Fruit fly (Drosophila melanogaster): ENCODE data around the gene Jon65Aii.

Gene Jon65Aii

DNA sequence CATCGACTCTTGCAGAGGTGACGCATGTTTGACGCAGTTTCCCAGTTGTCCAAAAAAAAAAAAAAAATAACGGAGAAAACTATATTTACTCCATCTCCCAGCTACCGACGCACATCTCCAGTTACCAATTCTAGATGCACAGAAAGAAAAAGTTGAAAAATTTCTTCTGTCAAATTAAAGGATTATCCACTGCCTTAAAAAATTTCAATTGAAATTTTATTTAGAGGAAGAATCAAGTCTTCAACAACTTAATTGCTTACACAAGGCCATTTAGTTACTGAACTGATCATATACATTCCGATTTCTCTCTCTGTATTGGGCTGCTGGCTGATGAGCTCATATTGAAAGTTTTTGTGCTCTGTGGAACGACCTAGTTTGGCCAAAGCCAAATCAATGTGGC is 33.9 kb downstream of the Jon65Aii start (continued):
- TF ChIP-seq CG5245 (GFP tag; optimal IDR thresholded peaks at IDR 0.05) (no peak), Hr51 (GFP tag; optimal IDR thresholded peaks at IDR 0.05) (peak in 1 of 2 experiments; percentile 34), CG31365 (tag; optimal IDR thresholded peaks at IDR 0.05) (no peak), CG17912 (GFP tag; optimal IDR thresholded peaks at IDR 0.05) (no peak), ara (GFP tag; IDR thresholded peaks at IDR 0.05) (no peak), CG10959 (GFP tag; IDR thresholded peaks at IDR 0.05) (no peak), Dek (tag; optimal IDR thresholded peaks at IDR 0.05) (peak; percentile 14), Sox100B (GFP tag; optimal IDR thresholded peaks at IDR 0.05) (no peak), CG30020 (tag; optimal IDR thresholded peaks at IDR 0.05) (no peak), CG15696 (tag; optimal IDR thresholded peaks at IDR 0.05) (no peak), tll (GFP tag; optimal IDR thresholded peaks at IDR 0.05) (no peak), CG17829 (tag; optimal IDR thresholded peaks at IDR 0.05) (no peak), CG1647 (GFP tag; optimal IDR thresholded peaks at IDR 0.05) (no peak), CG5180 (GFP tag; optimal IDR thresholded peaks at IDR 0.05) (no peak), CG43689 (GFP tag; IDR thresholded peaks at IDR 0.05) (no peak), sd (tag; optimal IDR thresholded peaks at IDR 0.05) (no peak), tna (GFP tag; IDR thresholded peaks at IDR 0.05; ENCODE audit: partially characterized antibody) (no peak)

DNA sequence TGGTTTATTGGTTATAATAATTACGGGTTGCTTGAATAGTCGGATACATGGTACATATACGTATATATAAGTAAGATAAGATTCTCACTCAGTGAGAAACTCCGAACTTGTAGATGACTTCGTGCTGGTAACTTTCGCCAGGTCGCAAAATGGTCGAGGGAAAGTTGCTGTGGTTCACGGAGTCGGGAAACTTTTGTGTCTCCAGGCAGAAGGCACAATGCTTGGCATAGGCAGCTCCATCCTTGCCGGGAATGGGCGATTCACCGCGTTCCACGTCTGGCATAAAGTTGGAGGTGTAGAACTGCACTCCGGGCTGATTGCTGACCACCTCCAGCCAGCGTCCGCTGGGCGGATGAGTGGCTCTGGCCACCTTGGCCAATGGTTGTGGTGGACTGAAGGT is 41.1 kb downstream of the Jon65Aii start, which contains the start of gene CG10469:
CG10469 (minus strand) TSS at position 101 of the 400 bp plus-strand sequence.
- TF ChIP-seq z (GFP tag; IDR thresholded peaks at IDR 0.05) = no peak
- 0 out of 3 replicates have a peak, but pooled peaks have one; percentile 16 for TF ChIP-seq CG16813 (GFP tag; IDR thresholded peaks at IDR 0.05; ENCODE audit: partially characterized antibody)

DNA sequence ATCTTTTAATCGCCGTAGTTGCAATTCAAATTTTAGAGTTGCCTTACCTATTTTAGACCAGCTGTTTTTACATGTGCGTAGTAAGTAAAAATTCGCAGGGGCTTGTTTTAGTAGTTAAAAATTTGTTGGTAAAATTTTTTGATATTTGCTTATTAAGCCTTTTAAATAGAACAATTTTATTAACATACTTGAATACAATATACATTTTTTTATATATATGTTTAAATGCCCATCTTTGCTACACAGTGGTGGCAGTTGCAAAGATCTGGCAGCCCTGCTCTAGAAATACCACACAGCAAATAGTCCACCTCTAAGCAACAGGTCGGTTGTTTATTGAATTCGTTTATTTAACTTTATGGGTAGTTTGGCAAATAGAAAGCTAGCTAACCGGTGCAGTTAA is 42.6 kb downstream of the Jon65Aii start, which contains the start of the genes CG10467 and loj:
CG10467 (minus strand) TSS at position 51 of the 400 bp plus-strand sequence.
loj (plus strand) TSS at position 291 of the 400 bp plus-strand sequence.
- TF ChIP-seq Dbx (GFP tag; IDR thresholded peaks at IDR 0.05) = peak; percentile 98
- peak; percentile 92 for TF ChIP-seq GATAe (GFP tag; conservative IDR thresholded peaks at IDR 0.05)
- TF ChIP-seq prd (optimal IDR thresholded peaks at IDR 0.05) = no peak
- peak; percentile 99 for TF ChIP-seq prd (GFP tag; IDR thresholded peaks at IDR 0.05)
- TF ChIP-seq BtbVII (GFP tag; optimal IDR thresholded peaks at IDR 0.05) = peak; percentile 80
- TF ChIP-seq salm (tag; optimal IDR thresholded peaks at IDR 0.05) = peak; percentile 84
- TF ChIP-seq CG18619 (GFP tag; optimal IDR thresholded peaks at IDR 0.05) = peak; percentile 93
- TF ChIP-seq CG13775 (GFP tag; optimal IDR thresholded peaks at IDR 0.05) = peak; percentile 96
- TF ChIP-seq pzg (GFP tag; optimal IDR thresholded peaks at IDR 0.05) = peak; percentile 63
- TF ChIP-seq CG8944 (GFP tag; optimal IDR thresholded peaks at IDR 0.05) = peak; percentile 81
- peak; percentile 97 for TF ChIP-seq Xrp1 (GFP tag; IDR thresholded peaks at IDR 0.05)
- TF ChIP-seq HLH54F (GFP tag; optimal IDR thresholded peaks at IDR 0.05) = peak; percentile 86
- TF ChIP-seq nerfin-2 (GFP tag; IDR thresholded peaks at IDR 0.05; ENCODE audit: partially characterized antibody) = 0 out of 2 replicates have a peak, but pooled peaks have one; percentile 15
- no peak for TF ChIP-seq D (optimal IDR thresholded peaks at IDR 0.05)
- peak; percentile 91 for TF ChIP-seq D (GFP tag; optimal IDR thresholded peaks at IDR 0.05)
- TF ChIP-seq CG17328 (GFP tag; IDR thresholded peaks at IDR 0.05) = peak; percentile 96
- peak; percentile 66 for TF ChIP-seq CG12744 (GFP tag; optimal IDR thresholded peaks at IDR 0.05)
- peak; percentile 30 for TF ChIP-seq CTCF (GFP tag; optimal IDR thresholded peaks at IDR 0.05)
- peak; percentile 88 for TF ChIP-seq Optix (GFP tag; IDR thresholded peaks at IDR 0.05)
- TF ChIP-seq twi (tag; optimal IDR thresholded peaks at IDR 0.05) = peak; percentile 94
- TF ChIP-seq CG11093 (GFP tag; IDR thresholded peaks at IDR 0.05) = peak; percentile 97
- peak; percentile 83 for TF ChIP-seq cwo (GFP tag; optimal IDR thresholded peaks at IDR 0.05)
- TF ChIP-seq ranshi (GFP tag; IDR thresholded peaks at IDR 0.05) = peak; percentile 98
- TF ChIP-seq Spps (tag; optimal IDR thresholded peaks at IDR 0.05) = peak; percentile 90
- TF ChIP-seq CG12659 (GFP tag; optimal IDR thresholded peaks at IDR 0.05) = peak; percentile 96
- peak; percentile 5 for TF ChIP-seq luna (GFP tag; optimal IDR thresholded peaks at IDR 0.05)
- TF ChIP-seq so (GFP tag; IDR thresholded peaks at IDR 0.05) = peak; percentile 88
- TF ChIP-seq tll (GFP tag; optimal IDR thresholded peaks at IDR 0.05) = peak in 1 of 2 experiments; percentile 62
- peak; percentile 88 for TF ChIP-seq ems (GFP tag; optimal IDR thresholded peaks at IDR 0.05)
- peak; percentile 95 for TF ChIP-seq grau (tag; optimal IDR thresholded peaks at IDR 0.05)
- peak; percentile 93 for TF ChIP-seq mam (GFP tag; optimal IDR thresholded peaks at IDR 0.05)

Data from whole organism, embryonic.